Worm (Caenorhabditis elegans) whole organism, L1 larva: ENCODE results near the gene Y46H3C.5.

Source experiments
- egl-27 ChIP-seq, 2 experiments: fragments of 150-350 bp in 1 of 2; sonication (generic microtip); optimal IDR thresholded peaks; 3 replicates each; lab custom pipeline; 2017 to 2018; ENCODE audit warnings: missing biosample characterization in 2 of 2, missing genetic modification characterization in 2 of 2, missing genetic modification reagents in 2 of 2
- fkh-10 ChIP-seq: sonication (generic microtip); optimal IDR thresholded peaks from 2 replicates; lab custom pipeline; 2017; ENCODE audit warnings: missing biosample characterization, missing genetic modification reagents, missing genetic modification characterization
- fos-1 ChIP-seq: fragments of 150-350 bp; optimal IDR thresholded peaks from 2 replicates; lab custom pipeline; 2014; ENCODE audit warnings: missing biosample characterization, missing genetic modification characterization
- nhr-12 ChIP-seq: sonication (generic microtip); optimal IDR thresholded peaks from 2 replicates; lab custom pipeline; 2017; ENCODE audit warnings: missing biosample characterization, missing genetic modification characterization
- snu-23 ChIP-seq: sonication (generic microtip); optimal IDR thresholded peaks from 2 replicates; lab custom pipeline; 2016; ENCODE audit warnings: missing genetic modification characterization, missing compliant biosample characterization
- xbp-1 ChIP-seq: sonication (generic microtip); optimal IDR thresholded peaks from 2 replicates; lab custom pipeline; 2016; ENCODE audit warnings: missing genetic modification characterization, missing compliant biosample characterization
- ztf-11 ChIP-seq, 2 experiments: sonication (generic microtip); optimal IDR thresholded peaks; 2 replicates each; lab custom pipeline; 2016 to 2017; ENCODE audit warnings: missing genetic modification characterization in 2 of 2, missing biosample characterization in 1 of 2, missing compliant biosample characterization in 1 of 2

DNA sequence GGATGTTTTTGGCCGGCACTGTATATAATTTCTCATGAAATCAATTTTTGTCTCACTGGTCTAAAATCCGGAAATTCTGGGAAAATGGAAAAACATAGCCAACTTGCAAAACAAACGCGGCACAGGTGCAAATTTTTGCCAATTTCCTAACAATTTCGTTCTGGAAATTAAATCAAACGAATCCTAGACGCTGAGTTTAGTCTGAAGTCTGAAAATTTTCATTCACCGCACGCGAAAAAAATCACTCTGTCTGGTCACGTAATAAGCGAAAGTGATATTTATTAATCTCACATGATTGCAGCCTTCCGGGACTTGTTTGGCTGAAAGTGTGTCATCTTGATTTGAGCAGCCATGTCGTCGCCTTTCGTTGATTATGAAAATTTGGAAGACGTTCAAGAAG, 24.6 kb upstream of the Y46H3C.5 start, which contains the start of gene srw-103:
- TF ChIP-seq snu-23 (GFP tag; lab: Kevin White, UChicago) (no peak), ztf-11 (tag; optimal IDR thresholded peaks at IDR 0.05; lab: Kevin White, UChicago) (no peak), fos-1 (tag; lab: Kevin White, UChicago) (no peak), xbp-1 (tag; lab: Kevin White, UChicago) (no peak), fkh-10 (GFP tag; lab: Kevin White, UChicago) (no peak), egl-27 (tag; optimal IDR thresholded peaks at IDR 0.05; lab: Kevin White, UChicago) (no peak), nhr-12 (no peak)
